Worm (Caenorhabditis elegans) whole organism, L3 larva: ENCODE measurements around the gene mthf-1.

Experiments
- ceh-16 ChIP-seq: sonication (generic microtip); optimal IDR thresholded peaks from 2 replicates; lab custom pipeline; 2017; ENCODE audit warnings: missing biosample characterization, missing genetic modification characterization
- ceh-28 ChIP-seq: fragments of 150-350 bp; optimal IDR thresholded peaks from 2 replicates; lab custom pipeline; 2014; ENCODE audit warnings: missing biosample characterization, missing genetic modification reagents, missing genetic modification characterization
- ceh-82 ChIP-seq: fragments of 150-350 bp; optimal IDR thresholded peaks from 2 replicates; lab custom pipeline; 2014; ENCODE audit warnings: missing biosample characterization, missing genetic modification characterization
- ceh-9 ChIP-seq: sonication (generic microtip); optimal IDR thresholded peaks from 2 replicates; lab custom pipeline; 2018; ENCODE audit warnings: missing biosample characterization, missing genetic modification characterization
- egl-27 ChIP-seq: sonication (generic microtip); optimal IDR thresholded peaks from 4 replicates; lab custom pipeline; 2017; ENCODE audit warnings: missing biosample characterization, missing genetic modification reagents, missing genetic modification characterization
- elt-1 ChIP-seq: fragments of 150-350 bp; optimal IDR thresholded peaks from 2 replicates; lab custom pipeline; 2014; ENCODE audit warnings: missing biosample characterization, missing genetic modification characterization
- elt-2 ChIP-seq: sonication (generic microtip); optimal IDR thresholded peaks from 2 replicates; lab custom pipeline; 2016; ENCODE audit warnings: missing genetic modification reagents, mild to moderate bottlenecking, missing genetic modification characterization, missing compliant biosample characterization
- elt-3 ChIP-seq, 3 experiments: fragments of 150-350 bp in 1 of 3; sonication (generic microtip) in 2 of 3; optimal IDR thresholded peaks; 2 replicates in 2 of 3; 4 replicates in 1 of 3; lab custom pipeline; 2014 to 2017; ENCODE audit warnings: missing biosample characterization in 3 of 3, missing genetic modification characterization in 3 of 3
- eor-1 ChIP-seq, 2 experiments: fragments of 150-350 bp; optimal IDR thresholded peaks; 2 replicates each; lab custom pipeline; 2014 to 2018; ENCODE audit warnings: missing biosample characterization in 2 of 2, missing genetic modification characterization in 2 of 2
- fkh-10 ChIP-seq: sonication (generic microtip); optimal IDR thresholded peaks from 2 replicates; lab custom pipeline; 2017; ENCODE audit warnings: missing biosample characterization, missing genetic modification reagents, missing genetic modification characterization
- fkh-2 ChIP-seq: fragments of 150-350 bp; optimal IDR thresholded peaks from 2 replicates; lab custom pipeline; 2014; ENCODE audit warnings: missing biosample characterization, missing genetic modification reagents, missing genetic modification characterization
- lin-39 ChIP-seq: fragments of 150-350 bp; optimal IDR thresholded peaks from 2 replicates; lab custom pipeline; 2018; ENCODE audit warnings: missing biosample characterization, missing genetic modification reagents, missing genetic modification characterization
- mdl-1 ChIP-seq: fragments of 150-350 bp; optimal IDR thresholded peaks from 2 replicates; lab custom pipeline; 2014; ENCODE audit warnings: missing biosample characterization, missing genetic modification characterization
- mml-1 ChIP-seq: fragments of 150-350 bp; sonication (generic microtip); optimal IDR thresholded peaks from 3 replicates; lab custom pipeline; 2014; ENCODE audit warnings: missing biosample characterization, missing genetic modification characterization
- nfya-1 ChIP-seq: sonication (generic microtip); optimal IDR thresholded peaks from 2 replicates; lab custom pipeline; 2017; ENCODE audit warnings: missing genetic modification characterization, mild to moderate bottlenecking, missing compliant biosample characterization, antibody characterized with exemption, moderate library complexity; ENCODE audit not compliant: insufficient read depth
- nhr-11 ChIP-seq: fragments of 150-350 bp; optimal IDR thresholded peaks from 2 replicates; lab custom pipeline; 2014; ENCODE audit warnings: missing biosample characterization, missing genetic modification characterization
- nhr-23 ChIP-seq: fragments of 150-350 bp; optimal IDR thresholded peaks from 2 replicates; lab custom pipeline; 2014; ENCODE audit warnings: missing biosample characterization, missing genetic modification reagents, missing genetic modification characterization
- nhr-237 ChIP-seq: fragments of 150-350 bp; optimal IDR thresholded peaks from 2 replicates; lab custom pipeline; 2014; ENCODE audit warnings: missing biosample characterization, missing genetic modification characterization
- nhr-25 ChIP-seq: sonication (generic microtip); optimal IDR thresholded peaks from 2 replicates; lab custom pipeline; 2017; ENCODE audit warnings: missing biosample characterization, missing genetic modification characterization
- nhr-43 ChIP-seq: sonication (generic microtip); optimal IDR thresholded peaks from 2 replicates; lab custom pipeline; 2016; ENCODE audit warnings: mild to moderate bottlenecking, missing genetic modification characterization, missing compliant biosample characterization; ENCODE audit not compliant: poor library complexity, severe bottlenecking
- nhr-76 ChIP-seq: fragments of 150-350 bp; sonication (generic microtip); optimal IDR thresholded peaks from 5 replicates; lab custom pipeline; 2014; ENCODE audit warnings: missing biosample characterization, missing genetic modification characterization
- pha-4 ChIP-seq: fragments of 150-350 bp; optimal IDR thresholded peaks from 2 replicates; lab custom pipeline; 2014; ENCODE audit warnings: missing biosample characterization, missing genetic modification reagents, missing genetic modification characterization
- pqm-1 ChIP-seq: fragments of 150-350 bp; optimal IDR thresholded peaks from 2 replicates; lab custom pipeline; 2017; ENCODE audit warnings: missing biosample characterization, missing genetic modification characterization, inconsistent platforms
- snpc-4 ChIP-seq: fragments of 150-350 bp; optimal IDR thresholded peaks from 2 replicates; lab custom pipeline; 2014; ENCODE audit warnings: missing biosample characterization, missing genetic modification characterization
- unc-62 ChIP-seq: fragments of 150-350 bp; sonication (generic microtip); optimal IDR thresholded peaks from 4 replicates; lab custom pipeline; 2014; ENCODE audit warnings: missing biosample characterization, missing genetic modification reagents, missing genetic modification characterization
- ztf-11 ChIP-seq: fragments of 150-350 bp; optimal IDR thresholded peaks from 2 replicates; lab custom pipeline; 2014; ENCODE audit warnings: missing biosample characterization, missing genetic modification characterization

The mthf-1 gene

DNA sequence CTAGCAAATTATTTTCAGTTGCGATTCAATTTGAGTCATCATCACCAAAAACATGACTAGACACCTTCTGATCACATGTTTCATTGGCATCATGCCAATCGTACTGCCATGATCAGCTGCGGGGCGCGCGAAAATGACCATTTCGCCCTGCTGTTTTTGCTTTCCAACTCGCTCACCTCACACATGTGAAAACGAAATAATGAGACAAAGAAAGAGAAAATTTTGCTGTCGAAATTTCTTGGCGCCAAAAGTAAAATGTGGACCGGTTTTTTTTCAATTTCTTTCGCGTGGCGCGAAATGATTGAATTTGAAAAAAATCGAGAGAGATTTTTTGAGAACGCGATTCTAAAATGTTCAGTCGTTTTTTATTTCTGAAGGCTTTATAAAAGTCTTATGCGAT, 29.2 kb upstream of the mthf-1 start:
- TF ChIP-seq elt-1 (tag; lab: Kevin White, UChicago) (no peak), unc-62 (GFP tag; lab: Kevin White, UChicago) (no peak), nhr-25 (peak; percentile 82), nhr-11 (tag; lab: Kevin White, UChicago) (no peak), lin-39 (peak; percentile 25), nhr-237 (tag; lab: Kevin White, UChicago) (no peak)
- TF ChIP-seq, all 47 proteins: peak for 2

DNA sequence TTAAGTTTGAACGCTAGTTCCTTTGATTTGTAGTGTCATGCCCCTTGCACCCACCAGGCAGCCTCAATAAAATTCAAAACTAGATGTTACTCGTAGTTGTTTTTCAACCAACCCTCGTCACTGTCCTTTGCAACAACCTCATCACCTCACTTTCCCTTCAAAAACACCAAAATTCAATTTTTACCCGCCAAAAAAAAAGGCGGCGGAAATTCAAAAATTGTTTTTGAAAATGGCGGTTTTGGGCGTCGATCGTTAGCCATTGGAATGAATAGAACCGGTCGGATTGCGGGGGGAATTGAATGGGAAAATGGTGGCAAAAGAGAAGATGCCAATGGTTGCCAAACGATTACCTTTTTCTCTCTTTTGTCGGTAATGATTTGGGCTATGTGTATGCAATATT, 28.4 kb upstream of the mthf-1 start:
- TF ChIP-seq nfya-1 (tag; lab: Kevin White, UChicago): no peak
- no peak for TF ChIP-seq snpc-4 (tag; lab: Kevin White, UChicago)
- TF ChIP-seq ceh-16 (tag; lab: Kevin White, UChicago): no peak
- TF ChIP-seq ceh-28: no peak

DNA sequence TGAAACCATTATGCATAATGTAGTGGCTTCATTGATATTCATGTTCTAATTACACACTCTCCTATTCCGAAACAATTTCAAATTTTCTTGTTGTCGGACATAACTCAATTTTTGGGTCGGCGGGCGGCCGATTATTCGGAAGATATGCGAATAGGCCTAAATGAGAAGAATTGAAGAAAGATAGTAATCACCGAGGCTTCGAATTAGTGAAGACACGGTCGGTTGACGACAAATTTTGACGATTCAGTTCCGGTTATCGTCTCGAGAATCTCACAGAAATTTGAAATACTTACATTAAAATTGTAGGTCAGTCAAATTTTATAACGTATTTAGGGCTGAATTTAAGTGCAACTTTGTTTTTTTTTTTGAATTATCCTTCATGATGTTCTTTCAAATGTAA, 25.6 kb upstream of the mthf-1 start:
- TF ChIP-seq nhr-25: no peak
- peak; percentile 59 for TF ChIP-seq elt-1 (tag; lab: Kevin White, UChicago)
- peak; percentile 18 for TF ChIP-seq nhr-23 (tag; lab: Kevin White, UChicago)

DNA sequence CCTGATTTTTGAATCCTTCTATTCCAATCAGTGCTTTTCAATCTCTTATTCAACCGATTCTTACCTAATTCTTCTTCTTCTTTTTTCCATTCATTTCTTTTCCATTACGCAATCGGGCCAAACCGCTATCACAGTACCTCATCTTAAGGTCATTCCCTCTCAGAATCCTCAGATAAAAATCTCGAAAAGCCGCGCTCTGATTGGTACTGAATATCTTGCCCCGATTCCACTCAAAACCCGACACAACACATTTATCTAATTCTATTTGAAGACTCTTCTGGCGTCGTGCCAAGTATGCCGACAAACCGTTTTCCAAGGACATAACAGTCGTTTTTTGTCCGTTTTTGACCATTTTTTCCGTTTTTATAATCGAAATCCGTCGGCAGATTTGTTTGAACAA, 24.3 kb upstream of the mthf-1 start:
- TF ChIP-seq elt-1 (tag; lab: Kevin White, UChicago) (peak; percentile 96), nhr-23 (tag; lab: Kevin White, UChicago) (peak; percentile 70), nhr-25 (peak; percentile 77), mdl-1 (tag; lab: Kevin White, UChicago) (no peak), ceh-16 (tag; lab: Kevin White, UChicago) (peak; percentile 50), egl-27 (tag; lab: Kevin White, UChicago) (no peak)
- TF ChIP-seq, all 47 proteins: peak for 4

DNA sequence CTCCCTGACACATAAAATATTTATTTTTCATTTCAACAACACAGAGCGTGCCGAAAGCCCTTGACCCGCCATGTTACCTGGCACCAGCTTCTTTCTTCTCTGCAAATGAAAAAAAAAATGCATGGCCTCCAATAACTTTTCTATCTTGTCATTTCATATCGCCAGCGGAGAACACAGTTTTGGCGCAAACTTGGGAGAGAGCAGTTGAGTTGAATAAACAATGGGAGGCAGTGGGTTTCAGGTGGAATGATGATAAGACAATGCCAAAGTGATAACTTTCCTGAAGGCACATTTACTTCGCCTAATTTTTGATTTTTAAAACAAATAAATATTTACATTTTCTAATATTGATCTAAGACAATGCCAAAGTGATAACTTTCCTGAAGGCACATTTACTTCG, 23.6 kb upstream of the mthf-1 start:
- peak; percentile 60 for TF ChIP-seq elt-2 (tag; lab: Kevin White, UChicago)
- TF ChIP-seq pha-4 (tag; lab: Kevin White, UChicago): peak; percentile 26
- peak; percentile 20 for TF ChIP-seq pqm-1 (tag; lab: Kevin White, UChicago)
- TF ChIP-seq unc-62 (GFP tag; lab: Kevin White, UChicago): no peak

DNA sequence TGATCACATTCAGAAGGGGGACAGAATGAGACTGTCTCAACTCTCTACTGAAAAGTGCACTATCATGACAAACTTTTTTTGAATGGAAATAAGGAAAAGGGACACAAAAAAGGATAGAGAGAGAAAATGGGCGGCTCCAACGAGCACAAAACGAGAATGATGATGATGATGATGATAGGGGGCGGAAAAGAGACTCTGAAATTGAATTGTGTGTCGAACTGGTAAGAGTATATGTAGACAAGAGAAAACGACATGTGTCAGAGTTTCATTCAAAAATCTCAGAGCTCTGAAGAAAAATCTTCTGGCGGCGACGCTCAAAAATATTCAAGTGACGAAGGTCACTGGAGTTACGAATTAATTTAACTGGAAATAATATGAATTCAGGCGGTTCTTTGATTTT, 17.7 kb upstream of the mthf-1 start:
- peak; percentile 43 for TF ChIP-seq fkh-10 (GFP tag; lab: Kevin White, UChicago)
- TF ChIP-seq ceh-9 (tag; lab: Kevin White, UChicago): no peak
- no peak for TF ChIP-seq pqm-1 (tag; lab: Kevin White, UChicago)
- no peak for TF ChIP-seq snpc-4 (tag; lab: Kevin White, UChicago)
- no peak for TF ChIP-seq nhr-76
- no peak for TF ChIP-seq elt-3 (tag; optimal IDR thresholded peaks at IDR 0.05; lab: Kevin White, UChicago)

DNA sequence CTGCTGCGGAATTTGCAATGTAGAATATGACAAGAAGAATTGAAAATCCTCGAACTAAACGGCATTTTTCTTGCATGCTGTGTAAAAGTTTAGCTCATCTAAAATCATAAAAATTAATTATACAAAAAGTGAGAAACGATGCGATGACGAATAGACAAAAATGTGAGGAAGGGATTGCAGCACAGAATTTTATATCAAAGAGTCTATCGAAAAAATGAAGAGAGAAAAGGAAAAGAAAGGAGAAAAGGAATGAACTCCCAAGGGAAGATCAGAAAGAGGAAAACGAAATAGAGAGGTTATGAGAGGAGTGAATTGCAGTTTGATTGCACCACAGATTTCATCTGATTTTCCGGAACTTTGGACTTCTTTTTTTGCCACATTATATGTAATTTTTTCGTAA, 16.6 kb upstream of the mthf-1 start, which contains the start of gene glr-4:
TSS of gene glr-4 (minus strand) at position 101 of the 400 bp plus-strand sequence.
- TF ChIP-seq eor-1 (tag; optimal IDR thresholded peaks at IDR 0.05; lab: Kevin White, UChicago) (no peak), elt-1 (tag; lab: Kevin White, UChicago) (peak; percentile 32), ztf-11 (tag; lab: Kevin White, UChicago) (no peak)

DNA sequence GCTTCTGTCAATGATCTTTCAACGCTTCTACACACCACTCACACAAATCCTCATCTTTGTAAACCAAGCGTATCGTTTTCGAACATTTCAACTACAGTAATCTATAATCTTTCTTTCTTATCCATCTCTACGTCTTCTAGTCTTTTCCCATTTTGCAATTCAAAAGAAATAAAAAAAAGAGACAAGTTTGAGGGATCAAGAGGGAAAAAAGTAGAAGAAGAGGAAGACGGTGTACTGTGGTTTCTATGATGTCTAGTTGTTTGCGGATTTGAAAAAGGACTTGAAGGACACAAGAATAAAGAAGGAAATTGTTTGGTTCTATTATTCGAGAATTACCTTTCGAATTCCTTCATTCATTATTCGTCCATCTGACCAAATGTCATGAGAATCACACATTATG, 14.9 kb upstream of the mthf-1 start:
- TF ChIP-seq nhr-43 (tag; lab: Kevin White, UChicago): no peak
- no peak for TF ChIP-seq fkh-10 (GFP tag; lab: Kevin White, UChicago)
- TF ChIP-seq nhr-25: peak; percentile 25
- TF ChIP-seq fkh-2 (tag; lab: Kevin White, UChicago): no peak
- TF ChIP-seq ceh-82 (tag; lab: Kevin White, UChicago): no peak
- no peak for TF ChIP-seq mml-1 (tag; lab: Kevin White, UChicago)
- TF ChIP-seq, all 47 proteins: peak for 1
